Worm (Caenorhabditis elegans) whole organism, L4 larva: ENCODE data around the gene K01A2.10.

Experiments used
- fos-1 ChIP-seq: fragments of 150-350 bp; optimal IDR thresholded peaks from 2 replicates; lab custom pipeline; 2014; ENCODE audit warnings: missing biosample characterization, missing genetic modification characterization
- php-3 ChIP-seq: fragments of 200-800 bp; sonication (Bioruptor generic); IDR thresholded peaks from 2 replicates; pipeline ENCODE4 v1.3.6; 2022; ENCODE audit warnings: missing genetic modification reagents, missing genetic modification characterization, missing compliant biosample characterization

- TF ChIP-seq fos-1 (tag; lab: Kevin White, UChicago) (no peak), php-3 (GFP tag; lab: Robert Waterston, UW) (no peak)
These were observed 15.7 kb downstream of the K01A2.10 start, which contains the start of gene K01A2.4 for ce11 chrII:307154-307553.
